Worm (Caenorhabditis elegans) whole organism, L3 larva: ENCODE results near the gene srsx-3.
A peak's percentile ranks its signal among the peaks of the same experiment; 100 is the strongest.

Experiments used
- R02D3.7 ChIP-seq: fragments of 150-350 bp; optimal IDR thresholded peaks from 2 replicates; lab custom pipeline; 2014; ENCODE audit warnings: missing biosample characterization, missing genetic modification characterization
- ZK546.5 ChIP-seq: sonication (generic microtip); optimal IDR thresholded peaks from 2 replicates; lab custom pipeline; 2017; ENCODE audit warnings: missing biosample characterization, missing genetic modification characterization
- aly-2 ChIP-seq: fragments of 150-350 bp; optimal IDR thresholded peaks from 2 replicates; lab custom pipeline; 2014; ENCODE audit warnings: missing biosample characterization, missing genetic modification characterization
- ama-1 ChIP-seq: fragments of 150-350 bp; optimal IDR thresholded peaks from 2 replicates; lab custom pipeline; 2018
- ceh-16 ChIP-seq: sonication (generic microtip); optimal IDR thresholded peaks from 2 replicates; lab custom pipeline; 2017; ENCODE audit warnings: missing biosample characterization, missing genetic modification characterization
- ceh-28 ChIP-seq: fragments of 150-350 bp; optimal IDR thresholded peaks from 2 replicates; lab custom pipeline; 2014; ENCODE audit warnings: missing biosample characterization, missing genetic modification reagents, missing genetic modification characterization
- ceh-82 ChIP-seq: fragments of 150-350 bp; optimal IDR thresholded peaks from 2 replicates; lab custom pipeline; 2014; ENCODE audit warnings: missing biosample characterization, missing genetic modification characterization
- ceh-9 ChIP-seq: sonication (generic microtip); optimal IDR thresholded peaks from 2 replicates; lab custom pipeline; 2018; ENCODE audit warnings: missing biosample characterization, missing genetic modification characterization
- daf-12 ChIP-seq: fragments of 150-350 bp; optimal IDR thresholded peaks from 2 replicates; lab custom pipeline; 2014; ENCODE audit warnings: missing biosample characterization, missing genetic modification reagents, missing genetic modification characterization
- egl-27 ChIP-seq: sonication (generic microtip); optimal IDR thresholded peaks from 4 replicates; lab custom pipeline; 2017; ENCODE audit warnings: missing biosample characterization, missing genetic modification reagents, missing genetic modification characterization
- egl-5 ChIP-seq: fragments of 150-350 bp; optimal IDR thresholded peaks from 2 replicates; lab custom pipeline; 2017; ENCODE audit warnings: missing biosample characterization, missing genetic modification reagents, missing genetic modification characterization, inconsistent platforms
- elt-1 ChIP-seq: fragments of 150-350 bp; optimal IDR thresholded peaks from 2 replicates; lab custom pipeline; 2014; ENCODE audit warnings: missing biosample characterization, missing genetic modification characterization
- elt-2 ChIP-seq: sonication (generic microtip); optimal IDR thresholded peaks from 2 replicates; lab custom pipeline; 2016; ENCODE audit warnings: missing genetic modification reagents, mild to moderate bottlenecking, missing genetic modification characterization, missing compliant biosample characterization
- elt-3 ChIP-seq, 3 experiments: fragments of 150-350 bp in 1 of 3; sonication (generic microtip) in 2 of 3; optimal IDR thresholded peaks; 2 replicates in 2 of 3; 4 replicates in 1 of 3; lab custom pipeline; 2014 to 2017; ENCODE audit warnings: missing biosample characterization in 3 of 3, missing genetic modification characterization in 3 of 3
- eor-1 ChIP-seq, 2 experiments: fragments of 150-350 bp; optimal IDR thresholded peaks; 2 replicates each; lab custom pipeline; 2014 to 2018; ENCODE audit warnings: missing biosample characterization in 2 of 2, missing genetic modification characterization in 2 of 2
- fkh-10 ChIP-seq: sonication (generic microtip); optimal IDR thresholded peaks from 2 replicates; lab custom pipeline; 2017; ENCODE audit warnings: missing biosample characterization, missing genetic modification reagents, missing genetic modification characterization
- fkh-2 ChIP-seq: fragments of 150-350 bp; optimal IDR thresholded peaks from 2 replicates; lab custom pipeline; 2014; ENCODE audit warnings: missing biosample characterization, missing genetic modification reagents, missing genetic modification characterization
- fos-1 ChIP-seq: fragments of 150-350 bp; optimal IDR thresholded peaks from 2 replicates; lab custom pipeline; 2014; ENCODE audit warnings: missing biosample characterization, missing genetic modification characterization
- hmg-11 ChIP-seq: sonication (generic microtip); optimal IDR thresholded peaks from 2 replicates; lab custom pipeline; 2016; ENCODE audit warnings: missing genetic modification characterization, missing compliant biosample characterization
- jun-1 ChIP-seq: fragments of 150-350 bp; optimal IDR thresholded peaks from 2 replicates; lab custom pipeline; 2014; ENCODE audit warnings: missing biosample characterization, missing genetic modification reagents, missing genetic modification characterization
- lin-15B ChIP-seq: fragments of 150-350 bp; optimal IDR thresholded peaks from 2 replicates; lab custom pipeline; 2014; ENCODE audit warnings: missing biosample characterization, missing genetic modification characterization
- lin-39 ChIP-seq: fragments of 150-350 bp; optimal IDR thresholded peaks from 2 replicates; lab custom pipeline; 2018; ENCODE audit warnings: missing biosample characterization, missing genetic modification reagents, missing genetic modification characterization
- lsy-12 ChIP-seq: sonication (generic microtip); optimal IDR thresholded peaks from 2 replicates; lab custom pipeline; 2016; ENCODE audit warnings: mild to moderate bottlenecking, missing genetic modification characterization, missing compliant biosample characterization
- mdl-1 ChIP-seq: fragments of 150-350 bp; optimal IDR thresholded peaks from 2 replicates; lab custom pipeline; 2014; ENCODE audit warnings: missing biosample characterization, missing genetic modification characterization
- mml-1 ChIP-seq: fragments of 150-350 bp; sonication (generic microtip); optimal IDR thresholded peaks from 3 replicates; lab custom pipeline; 2014; ENCODE audit warnings: missing biosample characterization, missing genetic modification characterization
- nfya-1 ChIP-seq: sonication (generic microtip); optimal IDR thresholded peaks from 2 replicates; lab custom pipeline; 2017; ENCODE audit warnings: missing genetic modification characterization, mild to moderate bottlenecking, missing compliant biosample characterization, antibody characterized with exemption, moderate library complexity; ENCODE audit not compliant: insufficient read depth
- nhr-11 ChIP-seq: fragments of 150-350 bp; optimal IDR thresholded peaks from 2 replicates; lab custom pipeline; 2014; ENCODE audit warnings: missing biosample characterization, missing genetic modification characterization
- nhr-12 ChIP-seq: fragments of 150-350 bp; optimal IDR thresholded peaks from 2 replicates; lab custom pipeline; 2014; ENCODE audit warnings: missing biosample characterization, missing genetic modification characterization
- nhr-23 ChIP-seq: fragments of 150-350 bp; optimal IDR thresholded peaks from 2 replicates; lab custom pipeline; 2014; ENCODE audit warnings: missing biosample characterization, missing genetic modification reagents, missing genetic modification characterization
- nhr-237 ChIP-seq: fragments of 150-350 bp; optimal IDR thresholded peaks from 2 replicates; lab custom pipeline; 2014; ENCODE audit warnings: missing biosample characterization, missing genetic modification characterization
- nhr-25 ChIP-seq: sonication (generic microtip); optimal IDR thresholded peaks from 2 replicates; lab custom pipeline; 2017; ENCODE audit warnings: missing biosample characterization, missing genetic modification characterization
- nhr-28 ChIP-seq: fragments of 150-350 bp; optimal IDR thresholded peaks from 2 replicates; lab custom pipeline; 2014; ENCODE audit warnings: missing biosample characterization, missing genetic modification characterization
- nhr-43 ChIP-seq: sonication (generic microtip); optimal IDR thresholded peaks from 2 replicates; lab custom pipeline; 2016; ENCODE audit warnings: mild to moderate bottlenecking, missing genetic modification characterization, missing compliant biosample characterization; ENCODE audit not compliant: poor library complexity, severe bottlenecking
- nhr-67 ChIP-seq: fragments of 150-350 bp; optimal IDR thresholded peaks from 2 replicates; lab custom pipeline; 2014; ENCODE audit warnings: missing biosample characterization, missing genetic modification characterization
- nhr-76 ChIP-seq: fragments of 150-350 bp; sonication (generic microtip); optimal IDR thresholded peaks from 5 replicates; lab custom pipeline; 2014; ENCODE audit warnings: missing biosample characterization, missing genetic modification characterization
- nhr-77 ChIP-seq: fragments of 150-350 bp; optimal IDR thresholded peaks from 2 replicates; lab custom pipeline; 2014; ENCODE audit warnings: missing biosample characterization, missing genetic modification characterization
- pha-4 ChIP-seq: fragments of 150-350 bp; optimal IDR thresholded peaks from 2 replicates; lab custom pipeline; 2014; ENCODE audit warnings: missing biosample characterization, missing genetic modification reagents, missing genetic modification characterization
- pqm-1 ChIP-seq: fragments of 150-350 bp; optimal IDR thresholded peaks from 2 replicates; lab custom pipeline; 2017; ENCODE audit warnings: missing biosample characterization, missing genetic modification characterization, inconsistent platforms
- sea-2 ChIP-seq: fragments of 150-350 bp; sonication (generic microtip); optimal IDR thresholded peaks from 4 replicates; lab custom pipeline; 2014; ENCODE audit warnings: missing biosample characterization, missing genetic modification reagents, missing genetic modification characterization
- skn-1 ChIP-seq: fragments of 150-350 bp; optimal IDR thresholded peaks from 2 replicates; lab custom pipeline; 2014; ENCODE audit warnings: missing biosample characterization, missing genetic modification characterization
- snpc-4 ChIP-seq: fragments of 150-350 bp; optimal IDR thresholded peaks from 2 replicates; lab custom pipeline; 2014; ENCODE audit warnings: missing biosample characterization, missing genetic modification characterization
- tbx-2 ChIP-seq: sonication (generic microtip); optimal IDR thresholded peaks from 2 replicates; lab custom pipeline; 2016; ENCODE audit warnings: mild to moderate bottlenecking, missing genetic modification characterization, missing compliant biosample characterization
- unc-39 ChIP-seq: sonication (generic microtip); optimal IDR thresholded peaks from 4 replicates; lab custom pipeline; 2017; ENCODE audit warnings: missing biosample characterization, missing genetic modification characterization
- unc-62 ChIP-seq: fragments of 150-350 bp; sonication (generic microtip); optimal IDR thresholded peaks from 4 replicates; lab custom pipeline; 2014; ENCODE audit warnings: missing biosample characterization, missing genetic modification reagents, missing genetic modification characterization
- zag-1 ChIP-seq: fragments of 150-350 bp; optimal IDR thresholded peaks from 2 replicates; lab custom pipeline; 2014; ENCODE audit warnings: missing biosample characterization, missing genetic modification characterization
- ztf-11 ChIP-seq: fragments of 150-350 bp; optimal IDR thresholded peaks from 2 replicates; lab custom pipeline; 2014; ENCODE audit warnings: missing biosample characterization, missing genetic modification characterization
- ztf-4 ChIP-seq: fragments of 150-350 bp; optimal IDR thresholded peaks from 2 replicates; lab custom pipeline; 2014; ENCODE audit warnings: missing biosample characterization, missing genetic modification characterization

srsx-3 gene

DNA sequence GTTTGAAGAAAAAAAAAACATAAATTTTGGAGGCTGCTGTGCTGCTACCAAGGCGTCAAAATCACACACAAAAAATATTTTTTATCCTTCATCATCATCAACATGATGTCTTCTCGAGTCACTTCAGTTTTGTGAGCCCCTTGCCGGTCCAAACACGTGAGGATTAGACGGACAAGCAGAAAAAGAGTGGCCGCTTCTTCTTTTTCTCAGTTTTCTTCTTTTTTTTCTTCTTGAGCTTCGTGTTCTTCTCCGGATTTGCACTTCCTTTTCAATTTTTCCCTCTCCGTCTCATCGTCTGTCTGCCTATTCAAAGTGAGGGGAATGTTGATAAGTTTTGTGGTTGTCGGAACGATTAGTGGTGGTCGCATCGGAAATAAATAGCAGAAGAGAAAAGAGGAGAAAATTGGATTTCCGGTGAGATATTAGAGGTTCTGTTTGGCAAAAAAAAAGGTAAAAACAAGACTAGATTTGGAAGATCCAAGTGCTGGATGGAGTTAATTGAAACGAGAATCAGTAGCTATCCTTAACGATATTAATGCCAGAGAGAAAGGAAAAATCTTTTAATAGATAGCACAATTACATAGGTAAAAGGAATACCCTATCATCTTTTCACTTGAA lies 43.4 kb upstream of the srsx-3 start:
- TF ChIP-seq nhr-11 (no peak), nhr-43 (tag; lab: Kevin White, UChicago) (no peak), nfya-1 (tag; lab: Kevin White, UChicago) (peak; percentile 56), egl-5 (tag; lab: Kevin White, UChicago) (no peak), lin-15B (peak; percentile 30), lin-39 (tag; lab: Kevin White, UChicago) (peak; percentile 77), hmg-11 (tag; lab: Kevin White, UChicago) (no peak), fos-1 (tag; lab: Kevin White, UChicago) (no peak), nhr-77 (tag; lab: Kevin White, UChicago) (no peak), elt-1 (peak; percentile 43), pqm-1 (tag; lab: Kevin White, UChicago) (no peak), snpc-4 (tag; lab: Kevin White, UChicago) (peak; percentile 43), unc-62 (GFP tag; lab: Kevin White, UChicago) (no peak), sea-2 (GFP tag; lab: Kevin White, UChicago) (no peak), fkh-10 (GFP tag; lab: Kevin White, UChicago) (peak; percentile 34)

DNA sequence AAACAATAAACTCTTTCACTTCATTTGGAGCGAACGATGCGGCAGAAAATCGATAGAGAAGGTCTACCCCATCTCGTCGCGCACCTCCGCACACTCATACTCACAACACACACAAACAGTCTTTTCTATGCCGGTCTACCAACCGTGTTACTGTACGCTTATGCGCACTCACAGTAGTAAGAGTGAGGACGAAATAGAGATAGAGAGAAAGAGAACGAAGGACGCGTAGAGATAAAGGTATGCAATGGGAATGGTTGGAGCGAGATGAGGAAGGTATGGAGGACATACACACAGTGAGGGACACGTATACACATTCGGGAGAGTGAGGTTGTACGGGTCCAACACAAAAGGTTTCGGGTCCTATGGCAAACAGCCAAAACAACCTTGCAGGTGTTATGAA lies 41.7 kb upstream of the srsx-3 start:
- TF ChIP-seq nhr-237 (tag; lab: Kevin White, UChicago) (no peak), nhr-25 (tag; lab: Kevin White, UChicago) (peak; percentile 93), unc-39 (tag; lab: Kevin White, UChicago) (no peak), nhr-67 (tag; lab: Kevin White, UChicago) (no peak), tbx-2 (tag; lab: Kevin White, UChicago) (no peak), nhr-12 (tag; lab: Kevin White, UChicago) (no peak), fkh-2 (tag; lab: Kevin White, UChicago) (no peak), nfya-1 (tag; lab: Kevin White, UChicago) (peak; percentile 32), skn-1 (tag; lab: Kevin White, UChicago) (no peak), mml-1 (tag; lab: Kevin White, UChicago) (no peak), fos-1 (tag; lab: Kevin White, UChicago) (no peak), mdl-1 (no peak), lin-15B (peak; percentile 14), elt-3 (tag; optimal IDR thresholded peaks at IDR 0.05; lab: Kevin White, UChicago) (no peak), lsy-12 (tag; lab: Kevin White, UChicago) (no peak), fkh-10 (GFP tag; lab: Kevin White, UChicago) (no peak), eor-1 (tag; optimal IDR thresholded peaks at IDR 0.05; lab: Kevin White, UChicago) (no peak), unc-62 (GFP tag; lab: Kevin White, UChicago) (no peak), hmg-11 (tag; lab: Kevin White, UChicago) (peak; percentile 32), ceh-28 (tag; lab: Kevin White, UChicago) (peak; percentile 45), ztf-4 (tag; lab: Kevin White, UChicago) (no peak), daf-12 (tag; lab: Kevin White, UChicago) (no peak), jun-1 (tag; lab: Kevin White, UChicago) (no peak), ceh-82 (tag; lab: Kevin White, UChicago) (no peak), nhr-23 (peak; percentile 55), nhr-76 (tag; lab: Kevin White, UChicago) (no peak), egl-27 (no peak), R02D3.7 (tag; lab: Kevin White, UChicago) (no peak), ztf-11 (tag; lab: Kevin White, UChicago) (no peak), zag-1 (tag; lab: Kevin White, UChicago) (no peak), elt-2 (tag; lab: Kevin White, UChicago) (peak; percentile 31), ceh-9 (no peak), ZK546.5 (tag; lab: Kevin White, UChicago) (no peak), ama-1 (lab: Kevin White, UChicago) (no peak), nhr-43 (tag; lab: Kevin White, UChicago) (no peak), sea-2 (GFP tag; lab: Kevin White, UChicago) (no peak), nhr-77 (tag; lab: Kevin White, UChicago) (no peak), egl-5 (tag; lab: Kevin White, UChicago) (no peak), snpc-4 (tag; lab: Kevin White, UChicago) (no peak), pha-4 (tag; lab: Kevin White, UChicago) (peak; percentile 73), lin-39 (tag; lab: Kevin White, UChicago) (peak; percentile 1), elt-1 (no peak), nhr-28 (tag; lab: Kevin White, UChicago) (no peak), aly-2 (tag; lab: Kevin White, UChicago) (no peak), ceh-16 (tag; lab: Kevin White, UChicago) (no peak), pqm-1 (tag; lab: Kevin White, UChicago) (peak; percentile 12), nhr-11 (no peak)
